Worm (Caenorhabditis elegans) whole organism, mixed stage, embryonic: Measurements from ENCODE around the gene F22H10.11.

Experiments used
- ceh-43 ChIP-seq: fragments of 200-800 bp; sonication (Bioruptor generic); optimal IDR thresholded peaks from 2 replicates; lab custom pipeline; 2018; ENCODE audit warnings: mild to moderate bottlenecking, missing genetic modification characterization, moderate library complexity, missing compliant biosample characterization
- elt-3 ChIP-seq: fragments of 150-350 bp; optimal IDR thresholded peaks from 2 replicates; lab custom pipeline; 2014; ENCODE audit warnings: missing biosample characterization, missing genetic modification characterization
- lsy-2 ChIP-seq: fragments of 150-350 bp; optimal IDR thresholded peaks from 2 replicates; lab custom pipeline; 2014; ENCODE audit warnings: missing biosample characterization, missing genetic modification characterization
- nhr-12 ChIP-seq: fragments of 150-350 bp; optimal IDR thresholded peaks from 2 replicates; lab custom pipeline; 2014; ENCODE audit warnings: missing biosample characterization, missing genetic modification characterization
- nhr-237 ChIP-seq: fragments of 150-350 bp; optimal IDR thresholded peaks from 2 replicates; lab custom pipeline; 2014; ENCODE audit warnings: missing biosample characterization, missing genetic modification characterization
- nhr-28 ChIP-seq: fragments of 150-350 bp; optimal IDR thresholded peaks from 2 replicates; lab custom pipeline; 2014; ENCODE audit warnings: missing biosample characterization, missing genetic modification characterization
- nhr-76 ChIP-seq: sonication (generic microtip); optimal IDR thresholded peaks from 2 replicates; lab custom pipeline; 2017; ENCODE audit warnings: missing biosample characterization, missing genetic modification characterization
- snpc-4 ChIP-seq: fragments of 150-350 bp; optimal IDR thresholded peaks from 2 replicates; lab custom pipeline; 2014; ENCODE audit warnings: missing biosample characterization, missing genetic modification characterization
- unc-62 ChIP-seq: fragments of 150-350 bp; optimal IDR thresholded peaks from 2 replicates; lab custom pipeline; 2014; ENCODE audit warnings: missing biosample characterization, missing genetic modification reagents, missing genetic modification characterization
- zip-8 ChIP-seq: fragments of 150-350 bp; optimal IDR thresholded peaks from 2 replicates; lab custom pipeline; 2014; ENCODE audit warnings: missing biosample characterization, missing genetic modification characterization

- TF ChIP-seq ceh-43 (GFP tag; lab: Kevin White, UChicago) (no peak), nhr-76 (tag; lab: Kevin White, UChicago) (no peak), nhr-237 (no peak), snpc-4 (tag; lab: Kevin White, UChicago) (no peak), elt-3 (tag; lab: Kevin White, UChicago) (no peak), lsy-2 (tag; lab: Kevin White, UChicago) (no peak), nhr-28 (tag; lab: Kevin White, UChicago) (no peak), unc-62 (GFP tag; lab: Kevin White, UChicago) (no peak), nhr-12 (tag; lab: Kevin White, UChicago) (no peak), zip-8 (tag; lab: Kevin White, UChicago) (no peak)
These were observed 45.6 kb upstream of the F22H10.11 start for ce11 chrX:16733411-16733810.
